Fruit fly (Drosophila melanogaster): ENCODE results near the gene Polr2A.

The Polr2A gene

dm6 chrX:11521561-11522546 is 48.3 kb downstream of the Polr2A start (continued):
- peak; percentile 31 for TF ChIP-seq NfI (GFP tag; optimal IDR thresholded peaks at IDR 0.05)
- TF ChIP-seq Blimp-1 (GFP tag; optimal IDR thresholded peaks at IDR 0.05) = peak; percentile 74
- no peak for TF ChIP-seq CG4282 (GFP tag; optimal IDR thresholded peaks at IDR 0.05)
- peak; percentile 14 for TF ChIP-seq HmgZ (tag; optimal IDR thresholded peaks at IDR 0.05)
- peak; percentile 30 for TF ChIP-seq psq (GFP tag; optimal IDR thresholded peaks at IDR 0.05)
- no peak for TF ChIP-seq mirr (GFP tag; optimal IDR thresholded peaks at IDR 0.05)
- TF ChIP-seq gsb-n (tag; optimal IDR thresholded peaks at IDR 0.05) = peak; percentile 53
- TF ChIP-seq Optix (GFP tag; IDR thresholded peaks at IDR 0.05) = no peak
- peak; percentile 39 for TF ChIP-seq CG15601 (tag; optimal IDR thresholded peaks at IDR 0.05)
- peak; percentile 37 for TF ChIP-seq CG12104 (GFP tag; optimal IDR thresholded peaks at IDR 0.05)
- TF ChIP-seq CG2678 (tag; optimal IDR thresholded peaks at IDR 0.05) = peak; percentile 84
- peak; percentile 68 for TF ChIP-seq CG7839 (tag; optimal IDR thresholded peaks at IDR 0.05)
- peak; percentile 18 for TF ChIP-seq sd (tag; optimal IDR thresholded peaks at IDR 0.05)
- TF ChIP-seq kni (GFP tag; optimal IDR thresholded peaks at IDR 0.05) = peak; percentile 14
- TF ChIP-seq CG17361 (GFP tag; IDR thresholded peaks at IDR 0.05) = peak; percentile 67; the same call in 2 of the 3 replicates
- peak; percentile 69 for TF ChIP-seq ttk (GFP tag; IDR thresholded peaks at IDR 0.05)
- peak; percentile 7 for TF ChIP-seq pho (GFP tag; optimal IDR thresholded peaks at IDR 0.05)
- TF ChIP-seq CG8924 (tag; optimal IDR thresholded peaks at IDR 0.05) = peak; percentile 76
- no peak for TF ChIP-seq Oaz (GFP tag; IDR thresholded peaks at IDR 0.05)
- peak; percentile 66 for TF ChIP-seq az2 (GFP tag; optimal IDR thresholded peaks at IDR 0.05)
- peak; percentile 30 for TF ChIP-seq Med (GFP tag)
- TF ChIP-seq D19B (GFP tag; optimal IDR thresholded peaks at IDR 0.05) = peak; percentile 42
- no peak for TF ChIP-seq CG5953 (GFP tag; IDR thresholded peaks at IDR 0.05)
- TF ChIP-seq CG17186 (GFP tag; optimal IDR thresholded peaks at IDR 0.05) = no peak
- peak; percentile 43 for TF ChIP-seq CG12659 (GFP tag; optimal IDR thresholded peaks at IDR 0.05)
- TF ChIP-seq CG2120 (GFP tag; optimal IDR thresholded peaks at IDR 0.05) = peak; percentile 59
- TF ChIP-seq CG17829 (tag; optimal IDR thresholded peaks at IDR 0.05) = peak; percentile 51
- no peak for TF ChIP-seq HmgD (GFP tag; optimal IDR thresholded peaks at IDR 0.05)
- no peak for TF ChIP-seq Trl (optimal IDR thresholded peaks at IDR 0.05)
- peak; percentile 9 for TF ChIP-seq Trl (GFP tag; optimal IDR thresholded peaks at IDR 0.05)
- no peak for TF ChIP-seq Scr (GFP tag; IDR thresholded peaks at IDR 0.05; ENCODE audit: partially characterized antibody)
- TF ChIP-seq unc-4 (GFP tag; IDR thresholded peaks at IDR 0.05; ENCODE audit: partially characterized antibody) = no peak
- TF ChIP-seq ci (GFP tag; IDR thresholded peaks at IDR 0.05) = peak; percentile 69; the same call in 2 of the 3 replicates
- TF ChIP-seq dmrt11E (tag; optimal IDR thresholded peaks at IDR 0.05) = peak; percentile 28
- TF ChIP-seq CG4854 (GFP tag; optimal IDR thresholded peaks at IDR 0.05) = no peak
- TF ChIP-seq HHEX (GFP tag; optimal IDR thresholded peaks at IDR 0.05) = peak; percentile 54
- TF ChIP-seq odd (GFP tag; optimal IDR thresholded peaks at IDR 0.05) = peak; percentile 47
- peak; percentile 55 for TF ChIP-seq CG14710 (tag; optimal IDR thresholded peaks at IDR 0.05)
- TF ChIP-seq E2f2 (GFP tag; IDR thresholded peaks at IDR 0.05) = peak; percentile 59
- peak; percentile 88 for TF ChIP-seq CG11695 (GFP tag; IDR thresholded peaks at IDR 0.05)
- TF ChIP-seq nom (GFP tag; optimal IDR thresholded peaks at IDR 0.05) = peak; percentile 26
- peak; percentile 43 for TF ChIP-seq CG14441 (GFP tag; IDR thresholded peaks at IDR 0.05)
- no peak for TF ChIP-seq Asciz (GFP tag; optimal IDR thresholded peaks at IDR 0.05)
- TF ChIP-seq Fer1 (GFP tag; optimal IDR thresholded peaks at IDR 0.05) = peak; percentile 57
- TF ChIP-seq pros (GFP tag; optimal IDR thresholded peaks at IDR 0.05) = no peak
- 0 out of 2 replicates have a peak, but pooled peaks have one; percentile 29 for TF ChIP-seq danr (GFP tag; IDR thresholded peaks at IDR 0.05)
- peak; percentile 61 for TF ChIP-seq Awh (GFP tag; IDR thresholded peaks at IDR 0.05)
- TF ChIP-seq Eip74EF (GFP tag; optimal IDR thresholded peaks at IDR 0.05) = peak in 1 of 2 experiments; percentile 69

All from whole organism, embryonic.